Worm (Caenorhabditis elegans) whole organism, late embryonic: ENCODE results near the gene rcat-1.
A peak's percentile ranks its signal among the peaks of the same experiment; 100 is the strongest.

ENCODE experiments used
- T23F11.4 ChIP-seq: fragments of 200-800 bp; sonication (Bioruptor generic); optimal IDR thresholded peaks from 2 replicates; lab custom pipeline; 2018; ENCODE audit warnings: mild to moderate bottlenecking, missing genetic modification characterization, missing compliant biosample characterization
- ama-1 ChIP-seq: fragments of 150-350 bp; optimal IDR thresholded peaks from 2 replicates; lab custom pipeline; 2014
- ceh-6 ChIP-seq: fragments of 200-800 bp; sonication (Bioruptor generic); optimal IDR thresholded peaks from 2 replicates; lab custom pipeline; 2018; ENCODE audit warnings: mild to moderate bottlenecking, missing genetic modification characterization, missing compliant biosample characterization
- elt-2 ChIP-seq: sonication (generic microtip); optimal IDR thresholded peaks from 2 replicates; lab custom pipeline; 2016; ENCODE audit warnings: missing genetic modification reagents, missing genetic modification characterization, missing compliant biosample characterization
- ets-4 ChIP-seq: sonication (generic microtip); optimal IDR thresholded peaks from 2 replicates; lab custom pipeline; 2016; ENCODE audit warnings: missing genetic modification characterization, missing compliant biosample characterization
- fkh-10 ChIP-seq: fragments of 150-350 bp; optimal IDR thresholded peaks from 2 replicates; lab custom pipeline; 2014; ENCODE audit warnings: missing biosample characterization, missing genetic modification reagents, missing genetic modification characterization
- gmeb-2 ChIP-seq: sonication (generic microtip); optimal IDR thresholded peaks from 2 replicates; lab custom pipeline; 2016; ENCODE audit warnings: missing genetic modification characterization, inconsistent platforms, missing compliant biosample characterization
- pqm-1 ChIP-seq: sonication (generic microtip); optimal IDR thresholded peaks from 2 replicates; lab custom pipeline; 2016; ENCODE audit warnings: missing genetic modification characterization, missing compliant biosample characterization
- tbx-2 ChIP-seq: sonication (generic microtip); optimal IDR thresholded peaks from 2 replicates; lab custom pipeline; 2016; ENCODE audit warnings: missing genetic modification characterization, missing compliant biosample characterization

ce11 chrIV:261607-262006, 6.4 kb upstream of the rcat-1 start, which contains the start of gene pqbp-1.1:
- TF ChIP-seq fkh-10 (GFP tag; lab: Kevin White, UChicago) (no peak), ama-1 (no peak), T23F11.4 (GFP tag; lab: Kevin White, UChicago) (no peak), elt-2 (tag; lab: Kevin White, UChicago) (peak; percentile 6), tbx-2 (no peak), ceh-6 (GFP tag; lab: Kevin White, UChicago) (no peak), ets-4 (tag; lab: Kevin White, UChicago) (no peak), pqm-1 (tag; lab: Kevin White, UChicago) (no peak), gmeb-2 (tag; lab: Kevin White, UChicago) (no peak)
